Worm (Caenorhabditis elegans) whole organism, young adult: ENCODE results near the gene sft-1.

Experiments
- F37B4.10 ChIP-seq: fragments of 200-800 bp; sonication (Bioruptor generic); IDR thresholded peaks from 2 replicates; pipeline ENCODE4 v1.3.6; 2022; ENCODE audit warnings: missing genetic modification characterization, missing compliant biosample characterization
- F57C9.4 ChIP-seq: sonication (generic microtip); optimal IDR thresholded peaks from 2 replicates; lab custom pipeline; 2017; ENCODE audit warnings: mild to moderate bottlenecking, missing genetic modification characterization, missing compliant biosample characterization
- T07F8.4 ChIP-seq: sonication (generic microtip); optimal IDR thresholded peaks from 2 replicates; lab custom pipeline; 2016; ENCODE audit warnings: mild to moderate bottlenecking, missing genetic modification characterization, moderate library complexity, missing compliant biosample characterization
- ama-1 ChIP-seq, 3 experiments: fragments of 150-350 bp in 1 of 3; sonication (generic microtip) in 2 of 3; optimal IDR thresholded peaks; 2 replicates each; lab custom pipeline; 2014 to 2018; ENCODE audit warnings: missing biosample characterization in 2 of 3, missing genetic modification characterization in 2 of 3, missing genetic modification reagents in 2 of 3
- dpl-1 ChIP-seq: fragments of 150-350 bp; optimal IDR thresholded peaks from 2 replicates; lab custom pipeline; 2014; ENCODE audit warnings: missing biosample characterization, missing genetic modification reagents, missing genetic modification characterization
- efl-1 ChIP-seq: fragments of 150-350 bp; optimal IDR thresholded peaks from 2 replicates; lab custom pipeline; 2014; ENCODE audit warnings: missing biosample characterization, missing genetic modification reagents, missing genetic modification characterization
- ets-4 ChIP-seq: fragments of 200-800 bp; sonication (Bioruptor generic); optimal IDR thresholded peaks from 2 replicates; lab custom pipeline; 2018; ENCODE audit warnings: mild to moderate bottlenecking, missing genetic modification characterization, missing compliant biosample characterization
- lin-26 ChIP-seq: fragments of 200-800 bp; sonication (Bioruptor generic); IDR thresholded peaks from 2 replicates; pipeline ENCODE4 v1.3.6; 2022; ENCODE audit warnings: missing genetic modification reagents, missing genetic modification characterization, missing compliant biosample characterization
- lin-35 ChIP-seq, 3 experiments: fragments of 150-350 bp in 2 of 3; sonication (generic microtip) in 1 of 3; optimal IDR thresholded peaks; 2 replicates each; lab custom pipeline; 2014 to 2018; ENCODE audit warnings: missing biosample characterization in 3 of 3, missing genetic modification characterization in 3 of 3, missing genetic modification reagents in 3 of 3
- madf-10 ChIP-seq: sonication (generic microtip); optimal IDR thresholded peaks from 2 replicates; lab custom pipeline; 2016; ENCODE audit warnings: mild to moderate bottlenecking, missing genetic modification characterization, missing compliant biosample characterization
- somi-1 ChIP-seq: fragments of 200-800 bp; sonication (Bioruptor generic); optimal IDR thresholded peaks from 2 replicates; lab custom pipeline; 2018; ENCODE audit warnings: mild to moderate bottlenecking, missing genetic modification characterization, missing compliant biosample characterization

- TF ChIP-seq efl-1: no peak
- no peak for TF ChIP-seq F37B4.10 (GFP tag; lab: Robert Waterston, UW)
- TF ChIP-seq ets-4: no peak
- no peak for TF ChIP-seq lin-26 (GFP tag; lab: Robert Waterston, UW)
- TF ChIP-seq dpl-1 (GFP tag; lab: Kevin White, UChicago): no peak
- no peak for TF ChIP-seq T07F8.4 (tag; lab: Kevin White, UChicago)
- no peak for TF ChIP-seq F57C9.4 (tag; lab: Kevin White, UChicago)
- no peak for TF ChIP-seq lin-35 (GFP tag; optimal IDR thresholded peaks at IDR 0.05; lab: Kevin White, UChicago)
- TF ChIP-seq somi-1 (GFP tag; lab: Kevin White, UChicago): no peak
- TF ChIP-seq madf-10: no peak
- TF ChIP-seq ama-1 (optimal IDR thresholded peaks at IDR 0.05; lab: Kevin White, UChicago): no peak
- no peak for TF ChIP-seq ama-1 (GFP tag; optimal IDR thresholded peaks at IDR 0.05; lab: Kevin White, UChicago)
Observed at ce11 chrIII:3106301-3106700, 19.8 kb downstream of the sft-1 start.
